Worm (Caenorhabditis elegans): ENCODE results near the gene T06C12.9.

DNA sequence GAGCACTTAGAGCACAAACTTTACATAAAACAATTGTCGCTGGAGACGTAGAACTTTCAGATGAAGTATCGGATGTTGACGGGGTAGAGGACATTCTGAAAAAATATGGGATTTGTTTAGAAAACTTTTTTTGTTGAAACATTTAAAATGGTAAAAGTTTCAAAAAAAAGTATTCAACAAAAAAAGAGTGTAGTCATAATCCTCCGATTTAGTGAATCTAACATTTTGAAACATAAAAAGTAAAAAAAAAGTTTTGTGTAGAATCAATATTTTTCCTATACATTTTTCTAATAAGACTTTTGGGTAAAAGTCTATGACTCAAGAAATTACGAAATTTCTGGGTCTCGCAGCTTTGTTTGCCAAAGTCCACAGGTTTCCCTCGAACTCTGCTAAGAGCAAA, 10.8 kb upstream of the T06C12.9 start, which contains the start of gene nhr-213:
- TF ChIP-seq pes-1 (GFP tag; IDR thresholded peaks at IDR 0.05), result no peak
- TF ChIP-seq tbx-37 (GFP tag; conservative IDR thresholded peaks at IDR 0.05), result no peak
- no peak for TF ChIP-seq F13C5.2 (tag; optimal IDR thresholded peaks at IDR 0.05)
- TF ChIP-seq ama-1 (optimal IDR thresholded peaks at IDR 0.05), result no peak
- no peak for TF ChIP-seq hmg-4 (GFP tag; optimal IDR thresholded peaks at IDR 0.05)
- no peak for TF ChIP-seq aly-1 (tag; optimal IDR thresholded peaks at IDR 0.05)
